Fruit fly (Drosophila melanogaster) whole organism, wandering third instar larva: Measurements from ENCODE around the gene nau.
A peak's percentile ranks its signal among the peaks of the same experiment; 100 is the strongest.

Experiments used
- CG9705 ChIP-seq: fragments of 200-800 bp; sonication (Bioruptor generic); optimal IDR thresholded peaks from 2 replicates; lab custom pipeline; 2018; ENCODE audit warnings: missing biosample characterization, mild to moderate bottlenecking, missing genetic modification characterization
- CrebA ChIP-seq: fragments of 200-800 bp; sonication (Bioruptor generic); optimal IDR thresholded peaks from 2 replicates; lab custom pipeline; 2016; ENCODE audit warnings: missing biosample characterization, mild to moderate bottlenecking, missing genetic modification characterization, borderline replicate concordance
- N ChIP-seq: fragments of >200 bp; optimal IDR thresholded peaks from 2 replicates; lab custom pipeline; 2018; ENCODE audit warnings: missing biosample characterization, missing external identifiers, missing genetic modification characterization
- Rel ChIP-seq, 2 experiments: fragments of 200-800 bp; sonication (Bioruptor generic) in 1 of 2; optimal IDR thresholded peaks; 2 replicates in 1 of 2; 3 replicates in 1 of 2; lab custom pipeline; 2016 to 2019; ENCODE audit warnings: mild to moderate bottlenecking in 2 of 2, missing biosample characterization in 2 of 2, missing genetic modification characterization in 2 of 2, moderate library complexity in 1 of 2
- br ChIP-seq: fragments of 200-800 bp; sonication (Bioruptor generic); optimal IDR thresholded peaks from 2 replicates; lab custom pipeline; 2016; ENCODE audit warnings: missing biosample characterization, missing genetic modification characterization
- lola ChIP-seq: fragments of >200 bp; optimal IDR thresholded peaks from 2 replicates; lab custom pipeline; 2017; ENCODE audit warnings: missing biosample characterization, missing genetic modification characterization
- pan ChIP-seq: fragments of >200 bp; optimal IDR thresholded peaks from 2 replicates; lab custom pipeline; 2017
- usp ChIP-seq: fragments of >200 bp; optimal IDR thresholded peaks from 2 replicates; lab custom pipeline; 2017; ENCODE audit warnings: missing biosample characterization, missing genetic modification characterization

DNA sequence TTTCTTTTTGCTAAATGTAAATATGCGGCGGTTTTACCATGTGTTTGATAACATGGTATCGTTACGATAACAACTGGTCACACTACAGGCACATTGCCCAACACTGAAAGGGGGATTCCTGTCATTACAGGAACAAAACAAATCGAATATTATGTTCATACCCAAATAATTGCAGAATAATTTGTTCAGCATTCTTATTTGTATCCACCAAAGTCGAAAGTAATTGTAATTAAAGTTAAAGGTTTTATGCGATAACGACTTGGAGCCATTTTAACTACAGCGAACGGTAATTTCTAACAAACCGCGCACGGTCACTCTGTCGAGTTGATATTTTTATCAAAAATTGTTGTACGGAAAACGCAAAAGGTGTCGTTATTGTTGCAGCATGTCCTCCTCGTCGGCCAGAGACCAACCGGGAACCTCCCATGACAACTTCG lies 49.3 kb upstream of the nau start, which contains the start of the genes CG10214 and CG10375:
- TF ChIP-seq CG9705 (peak; percentile 51), pan (no peak), usp (no peak), lola (GFP tag; lab: Kevin White, UChicago) (no peak), CrebA (GFP tag; lab: Kevin White, UChicago) (no peak), Rel (GFP tag; optimal IDR thresholded peaks at IDR 0.05; lab: Kevin White, UChicago) (no peak), Rel (tag; optimal IDR thresholded peaks at IDR 0.05; lab: Kevin White, UChicago) (peak; percentile 95), N (GFP tag; lab: Kevin White, UChicago) (no peak), br (GFP tag; lab: Kevin White, UChicago) (peak; percentile 66)
